Fruit fly (Drosophila melanogaster) whole organism, prepupa: ENCODE measurements around the gene TfIIA-L.

Experiments used
- Blimp-1 ChIP-seq: fragments of 200-800 bp; sonication (Bioruptor generic); optimal IDR thresholded peaks from 3 replicates; lab custom pipeline; 2017; ENCODE audit warnings: missing biosample characterization, missing genetic modification characterization, mild to moderate bottlenecking, moderate library complexity, missing genetic modification reagents
- CG10631 ChIP-seq: fragments of 200-800 bp; sonication (Bioruptor generic); optimal IDR thresholded peaks from 2 replicates; lab custom pipeline; 2016; ENCODE audit warnings: missing biosample characterization, missing genetic modification characterization
- CG11294 ChIP-seq: fragments of 200-800 bp; sonication (Bioruptor generic); IDR thresholded peaks from 2 replicates; pipeline ENCODE4 v1.3.6; 2022; ENCODE audit warnings: missing biosample characterization, missing genetic modification characterization
- CG11902 ChIP-seq: fragments of 200-800 bp; sonication (Bioruptor generic); optimal IDR thresholded peaks from 3 replicates; lab custom pipeline; 2016; ENCODE audit warnings: missing biosample characterization, missing genetic modification characterization
- CG15336 ChIP-seq: fragments of 200-800 bp; sonication (Bioruptor generic); IDR thresholded peaks from 2 replicates; pipeline ENCODE4 v1.3.6; 2022; ENCODE audit warnings: missing biosample characterization, missing genetic modification characterization
- CG16779 ChIP-seq: fragments of 200-800 bp; sonication (Bioruptor generic); optimal IDR thresholded peaks from 3 replicates; lab custom pipeline; 2017; ENCODE audit warnings: missing biosample characterization, mild to moderate bottlenecking, missing genetic modification characterization
- CG3032 ChIP-seq: fragments of 200-800 bp; optimal IDR thresholded peaks from 2 replicates; lab custom pipeline; 2019; ENCODE audit warnings: missing biosample characterization, mild to moderate bottlenecking, missing genetic modification characterization, moderate library complexity
- CG34406 ChIP-seq: fragments of 200-800 bp; sonication (Bioruptor generic); optimal IDR thresholded peaks from 3 replicates; lab custom pipeline; 2016; ENCODE audit warnings: missing biosample characterization, missing genetic modification characterization
- CG4318 ChIP-seq: fragments of 200-800 bp; sonication (Bioruptor generic); optimal IDR thresholded peaks from 3 replicates; lab custom pipeline; 2017; ENCODE audit warnings: missing biosample characterization, mild to moderate bottlenecking, missing genetic modification characterization
- CG6163 ChIP-seq: fragments of 200-800 bp; sonication (Bioruptor generic); IDR thresholded peaks from 3 replicates; pipeline ENCODE4 v1.3.6; 2022; ENCODE audit warnings: missing biosample characterization, missing genetic modification characterization
- CG6276 ChIP-seq: fragments of 200-800 bp; sonication (Bioruptor generic); optimal IDR thresholded peaks from 2 replicates; lab custom pipeline; 2017; ENCODE audit warnings: missing biosample characterization, mild to moderate bottlenecking, missing genetic modification characterization
- CG6792 ChIP-seq: fragments of 200-800 bp; sonication (Bioruptor generic); optimal IDR thresholded peaks from 3 replicates; lab custom pipeline; 2016; ENCODE audit warnings: missing biosample characterization, missing genetic modification characterization
- CG6808 ChIP-seq: fragments of 200-800 bp; sonication (Bioruptor generic); optimal IDR thresholded peaks from 3 replicates; lab custom pipeline; 2017; ENCODE audit warnings: missing biosample characterization, missing genetic modification characterization, mild to moderate bottlenecking, moderate library complexity, missing genetic modification reagents
- CG6854 ChIP-seq: fragments of 200-800 bp; sonication (Bioruptor generic); optimal IDR thresholded peaks from 2 replicates; lab custom pipeline; 2017; ENCODE audit warnings: missing biosample characterization, mild to moderate bottlenecking, missing genetic modification characterization
- CG7368 ChIP-seq: fragments of 200-800 bp; sonication (Bioruptor generic); optimal IDR thresholded peaks from 3 replicates; lab custom pipeline; 2016; ENCODE audit warnings: missing biosample characterization, missing genetic modification characterization
- CG8119 ChIP-seq: fragments of 200-800 bp; sonication (Bioruptor generic); IDR thresholded peaks from 3 replicates; pipeline ENCODE4 v1.3.6; 2022; ENCODE audit warnings: missing biosample characterization, missing genetic modification characterization
- CG8319 ChIP-seq: fragments of 200-800 bp; sonication (Bioruptor generic); optimal IDR thresholded peaks from 3 replicates; lab custom pipeline; 2016; ENCODE audit warnings: missing biosample characterization, missing genetic modification characterization
- CG8632 ChIP-seq: fragments of 200-800 bp; sonication (Bioruptor generic); optimal IDR thresholded peaks from 3 replicates; lab custom pipeline; 2016; ENCODE audit warnings: missing biosample characterization, missing genetic modification characterization
- CG9139 ChIP-seq: fragments of 200-800 bp; sonication (Bioruptor generic); optimal IDR thresholded peaks from 3 replicates; lab custom pipeline; 2017; ENCODE audit warnings: missing biosample characterization, mild to moderate bottlenecking, missing genetic modification characterization
- Eip78C ChIP-seq: fragments of 200-800 bp; sonication (Bioruptor generic); peaks from one replicate; lab custom pipeline; 2016; ENCODE audit warnings: missing biosample characterization, missing genetic modification characterization
- Eip93F ChIP-seq: fragments of 200-800 bp; sonication (Bioruptor generic); optimal IDR thresholded peaks from 2 replicates; lab custom pipeline; 2016; ENCODE audit warnings: missing biosample characterization, mild to moderate bottlenecking, missing genetic modification characterization
- Ets96B ChIP-seq: fragments of 200-800 bp; optimal IDR thresholded peaks from 2 replicates; lab custom pipeline; 2019; ENCODE audit warnings: missing biosample characterization, mild to moderate bottlenecking, missing genetic modification characterization, moderate library complexity
- Gug ChIP-seq: fragments of 200-800 bp; sonication (Bioruptor generic); IDR thresholded peaks from 2 replicates; pipeline ENCODE4 v1.3.6; 2022; ENCODE audit warnings: missing biosample characterization, missing genetic modification characterization
- Hr39 ChIP-seq: fragments of 200-800 bp; sonication (Bioruptor generic); optimal IDR thresholded peaks from 2 replicates; lab custom pipeline; 2016; ENCODE audit warnings: missing biosample characterization, missing genetic modification characterization
- Met ChIP-seq: fragments of 200-800 bp; sonication (Bioruptor generic); optimal IDR thresholded peaks from 3 replicates; lab custom pipeline; 2016; ENCODE audit warnings: missing biosample characterization, missing genetic modification characterization
- OdsH ChIP-seq: fragments of 200-800 bp; sonication (Bioruptor generic); optimal IDR thresholded peaks from 3 replicates; lab custom pipeline; 2016; ENCODE audit warnings: missing biosample characterization, missing genetic modification characterization
- Smox ChIP-seq: fragments of 200-800 bp; sonication (Bioruptor generic); optimal IDR thresholded peaks from 3 replicates; lab custom pipeline; 2016; ENCODE audit warnings: missing biosample characterization, missing genetic modification characterization
- Sox102F ChIP-seq: fragments of 200-800 bp; sonication (Bioruptor generic); optimal IDR thresholded peaks from 2 replicates; lab custom pipeline; 2016; ENCODE audit warnings: missing biosample characterization, mild to moderate bottlenecking, missing genetic modification characterization
- Sox14 ChIP-seq: fragments of 200-800 bp; sonication (Bioruptor generic); optimal IDR thresholded peaks from 3 replicates; lab custom pipeline; 2016; ENCODE audit warnings: missing biosample characterization, missing genetic modification characterization
- Sox15 ChIP-seq: fragments of 200-800 bp; sonication (Bioruptor generic); optimal IDR thresholded peaks from 3 replicates; lab custom pipeline; 2016; ENCODE audit warnings: missing biosample characterization, missing genetic modification characterization
- achi ChIP-seq: fragments of 200-800 bp; sonication (Bioruptor generic); optimal IDR thresholded peaks from 3 replicates; lab custom pipeline; 2016; ENCODE audit warnings: missing biosample characterization, missing genetic modification characterization
- acj6 ChIP-seq: fragments of 200-800 bp; sonication (Bioruptor generic); optimal IDR thresholded peaks from 3 replicates; lab custom pipeline; 2016; ENCODE audit warnings: missing biosample characterization, missing genetic modification characterization
- cyc ChIP-seq: fragments of 200-800 bp; sonication (Bioruptor generic); optimal IDR thresholded peaks from 3 replicates; lab custom pipeline; 2016; ENCODE audit warnings: missing biosample characterization, missing genetic modification characterization
- dac ChIP-seq: fragments of 200-800 bp; sonication (Bioruptor generic); optimal IDR thresholded peaks from 2 replicates; lab custom pipeline; 2017; ENCODE audit warnings: missing biosample characterization, mild to moderate bottlenecking, missing genetic modification characterization
- dsx ChIP-seq: fragments of 200-800 bp; optimal IDR thresholded peaks from 3 replicates; lab custom pipeline; 2019; ENCODE audit warnings: missing biosample characterization, mild to moderate bottlenecking, missing genetic modification characterization, moderate library complexity; ENCODE audit not compliant: poor library complexity, severe bottlenecking
- eg ChIP-seq: fragments of 200-800 bp; sonication (Bioruptor generic); IDR thresholded peaks from 3 replicates; pipeline ENCODE4 v1.3.6; 2022; ENCODE audit warnings: missing biosample characterization, missing genetic modification characterization
- esn ChIP-seq: fragments of 200-800 bp; sonication (Bioruptor generic); optimal IDR thresholded peaks from 2 replicates; lab custom pipeline; 2016; ENCODE audit warnings: missing biosample characterization, mild to moderate bottlenecking, missing genetic modification characterization, moderate library complexity
- fd59A ChIP-seq: fragments of 200-800 bp; sonication (Bioruptor generic); optimal IDR thresholded peaks from 2 replicates; lab custom pipeline; 2017; ENCODE audit warnings: missing biosample characterization, mild to moderate bottlenecking, missing genetic modification characterization, missing genetic modification reagents
- fd85E ChIP-seq: fragments of 200-800 bp; sonication (Bioruptor generic); optimal IDR thresholded peaks from 3 replicates; lab custom pipeline; 2016; ENCODE audit warnings: missing biosample characterization, missing genetic modification characterization
- fkh ChIP-seq: fragments of 200-800 bp; sonication (Bioruptor generic); optimal IDR thresholded peaks from 3 replicates; lab custom pipeline; 2017; ENCODE audit warnings: missing biosample characterization, mild to moderate bottlenecking, missing genetic modification characterization, moderate library complexity
- lz ChIP-seq: fragments of 200-800 bp; sonication (Bioruptor generic); optimal IDR thresholded peaks from 3 replicates; lab custom pipeline; 2016; ENCODE audit warnings: missing biosample characterization, missing genetic modification characterization
- pdm3 ChIP-seq: fragments of 200-800 bp; sonication (Bioruptor generic); optimal IDR thresholded peaks from 3 replicates; lab custom pipeline; 2016; ENCODE audit warnings: missing biosample characterization, missing genetic modification characterization
- salr ChIP-seq, 2 experiments: fragments of 200-800 bp; sonication (Bioruptor generic); optimal IDR thresholded peaks; 3 replicates each; lab custom pipeline; 2016 to 2018; ENCODE audit warnings: missing biosample characterization in 2 of 2, missing genetic modification characterization in 2 of 2, mild to moderate bottlenecking in 1 of 2
- ss ChIP-seq, 2 experiments: fragments of 200-800 bp; sonication (Bioruptor generic); optimal IDR thresholded peaks; 2 replicates in 1 of 2; 3 replicates in 1 of 2; lab custom pipeline; 2017 to 2018; ENCODE audit warnings: mild to moderate bottlenecking in 2 of 2, missing biosample characterization in 2 of 2, missing genetic modification characterization in 2 of 2, moderate library complexity in 1 of 2
- svp ChIP-seq: fragments of 200-800 bp; sonication (Bioruptor generic); peaks from one replicate; lab custom pipeline; 2016; ENCODE audit warnings: missing biosample characterization, missing genetic modification characterization
- topi ChIP-seq: fragments of 200-800 bp; sonication (Bioruptor generic); optimal IDR thresholded peaks from 3 replicates; lab custom pipeline; 2016; ENCODE audit warnings: missing biosample characterization, missing genetic modification characterization

The TfIIA-L gene

dm6 chr3R:27250907-27251306 lies at the start of gene TfIIA-L, which contains the start of gene TTLL6B:
TfIIA-L (plus strand) TSS chr3R:27251112.
TTLL6B (minus strand) TSS chr3R:27251007.
- TF ChIP-seq dac (GFP tag; lab: Kevin White, UChicago) (no peak), CG8632 (GFP tag; lab: Kevin White, UChicago) (no peak), CG6163 (GFP tag; lab: Robert Waterston, UW) (no peak), salr (GFP tag; optimal IDR thresholded peaks at IDR 0.05; lab: Kevin White, UChicago) (no peak), Sox14 (GFP tag; lab: Kevin White, UChicago) (no peak), Ets96B (no peak), Eip78C (no peak), esn (GFP tag; lab: Kevin White, UChicago) (no peak), CG6792 (GFP tag; lab: Kevin White, UChicago) (no peak), CG6276 (GFP tag; lab: Kevin White, UChicago) (no peak), CG4318 (GFP tag; lab: Kevin White, UChicago) (no peak), Sox15 (GFP tag; lab: Kevin White, UChicago) (no peak), Blimp-1 (GFP tag; lab: Kevin White, UChicago) (no peak), fkh (no peak)
- TF ChIP-seq, all 60 proteins: peak for 0

DNA sequence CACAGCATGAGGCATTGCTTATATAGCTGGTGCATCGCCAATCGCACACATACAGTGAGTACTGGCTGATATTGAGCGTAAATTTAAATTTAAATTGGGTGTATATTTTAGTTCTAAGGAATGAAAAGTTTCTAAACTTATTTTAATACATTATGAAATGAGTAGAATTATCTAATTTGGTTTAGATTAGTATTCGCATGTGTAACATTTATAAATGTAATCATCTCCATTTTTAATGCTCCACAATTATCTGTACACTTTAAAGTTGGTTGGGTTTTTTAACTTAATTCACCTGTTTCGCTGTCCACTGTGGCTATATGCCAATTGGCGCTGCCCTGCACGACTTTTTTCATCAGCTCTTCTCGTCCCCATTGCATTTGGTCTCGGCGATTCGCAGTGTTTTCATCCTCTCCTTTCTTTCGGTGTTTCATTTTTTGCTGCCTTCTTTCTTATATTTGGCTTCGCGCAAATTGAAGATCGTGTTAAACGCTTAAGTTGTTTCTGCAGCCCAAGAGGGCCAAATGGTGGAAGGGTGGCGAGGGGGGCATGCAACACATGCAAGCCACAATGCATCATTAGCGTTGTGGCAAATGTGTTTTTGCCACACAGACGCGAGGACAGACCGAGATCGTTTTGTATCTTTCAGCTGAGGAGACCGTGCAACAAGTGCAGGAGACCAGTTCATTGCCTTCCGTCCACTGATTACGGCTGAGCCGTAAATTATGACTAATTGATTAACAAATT lies 49.2 kb upstream of the TfIIA-L start:
- peak; percentile 18 to 54 for TF ChIP-seq salr (GFP tag; optimal IDR thresholded peaks at IDR 0.05; lab: Kevin White, UChicago)
- TF ChIP-seq lz = peak; percentile 55
- TF ChIP-seq CG16779 = peak; percentile 64
- TF ChIP-seq CG11902 (GFP tag; lab: Kevin White, UChicago) = peak; percentile 25
- peak; percentile 44 for TF ChIP-seq Blimp-1 (GFP tag; lab: Kevin White, UChicago)
- TF ChIP-seq dac (GFP tag; lab: Kevin White, UChicago) = no peak
- TF ChIP-seq CG6163 (GFP tag; lab: Robert Waterston, UW) = peak; percentile 62; the same call in 2 of the 3 replicates
- peak; percentile 35 for TF ChIP-seq Sox15 (GFP tag; lab: Kevin White, UChicago)
- peak; percentile 68 to 77 for TF ChIP-seq ss (GFP tag; optimal IDR thresholded peaks at IDR 0.05; lab: Kevin White, UChicago)
- TF ChIP-seq Gug (GFP tag; lab: Robert Waterston, UW) = no peak
- peak; percentile 82 for TF ChIP-seq Met
- TF ChIP-seq OdsH (GFP tag; lab: Kevin White, UChicago) = peak; percentile 73
- TF ChIP-seq cyc (GFP tag; lab: Kevin White, UChicago) = peak; percentile 71
- TF ChIP-seq CG6808 (GFP tag; lab: Kevin White, UChicago) = peak; percentile 89
- no peak for TF ChIP-seq CG6276 (GFP tag; lab: Kevin White, UChicago)
- TF ChIP-seq achi (GFP tag; lab: Kevin White, UChicago) = peak; percentile 75
- peak; percentile 79 for TF ChIP-seq CG6854 (GFP tag; lab: Kevin White, UChicago)
- peak; percentile 82 for TF ChIP-seq CG10631 (GFP tag; lab: Kevin White, UChicago)
- peak; percentile 5 for TF ChIP-seq Sox102F
- peak; percentile 28 for TF ChIP-seq CG7368 (GFP tag; lab: Kevin White, UChicago)
- peak; percentile 92 for TF ChIP-seq Eip78C
- TF ChIP-seq fd85E (GFP tag; lab: Kevin White, UChicago) = peak; percentile 37
- TF ChIP-seq Hr39 (GFP tag; lab: Kevin White, UChicago) = peak; percentile 22
- TF ChIP-seq CG4318 (GFP tag; lab: Kevin White, UChicago) = peak; percentile 11
- peak; percentile 37 for TF ChIP-seq CG8319
- peak; percentile 63 for TF ChIP-seq Smox (GFP tag; lab: Kevin White, UChicago)
- peak; percentile 43 for TF ChIP-seq pdm3
- TF ChIP-seq eg = no peak
- TF ChIP-seq CG34406 (GFP tag; lab: Kevin White, UChicago) = peak; percentile 65
- TF ChIP-seq Eip93F (GFP tag; lab: Kevin White, UChicago) = no peak
- peak; percentile 69 for TF ChIP-seq CG8119 (GFP tag; lab: Robert Waterston, UW)
- TF ChIP-seq CG3032 (tag; lab: Kevin White, UChicago) = peak; percentile 90
- peak; percentile 81 for TF ChIP-seq svp (GFP tag; lab: Kevin White, UChicago)
- TF ChIP-seq Sox14 (GFP tag; lab: Kevin White, UChicago) = peak; percentile 32
- no peak for TF ChIP-seq CG11294
- peak; percentile 64 for TF ChIP-seq CG9139
- peak; percentile 48 for TF ChIP-seq topi (GFP tag; lab: Kevin White, UChicago)
- peak; percentile 79 for TF ChIP-seq fd59A (GFP tag; lab: Kevin White, UChicago)
- TF ChIP-seq CG15336 (GFP tag; lab: Robert Waterston, UW) = peak; percentile 36; the same call in 1 of the 2 replicates
- TF ChIP-seq esn (GFP tag; lab: Kevin White, UChicago) = peak; percentile 76
- peak; percentile 77 for TF ChIP-seq dsx (GFP tag; lab: Kevin White, UChicago)
- peak; percentile 68 for TF ChIP-seq CG8632 (GFP tag; lab: Kevin White, UChicago)
- peak; percentile 75 for TF ChIP-seq acj6 (GFP tag; lab: Kevin White, UChicago)
